Worm (Caenorhabditis elegans) whole organism, L4/young adult: ENCODE measurements around the gene sas-5.

Experiments
- W03F9.2 ChIP-seq: fragments of 150-350 bp; optimal IDR thresholded peaks from 2 replicates; lab custom pipeline; 2014; ENCODE audit warnings: missing biosample characterization, missing genetic modification characterization
- him-1 ChIP-seq: sonication (generic microtip); optimal IDR thresholded peaks from 2 replicates; lab custom pipeline; 2016; ENCODE audit warnings: missing genotype, missing genetic modification reagents, missing genetic modification characterization, missing compliant biosample characterization

- TF ChIP-seq him-1 (tag; lab: Kevin White, UChicago) = no peak
- no peak for TF ChIP-seq W03F9.2 (tag; lab: Kevin White, UChicago)
Observed at ce11 chrV:11593427-11593826, 17.1 kb upstream of the sas-5 start, which contains the start of gene srx-80.
